Worm (Caenorhabditis elegans) whole organism, late embryonic: ENCODE measurements around the gene pdfr-1.

Experiments used
- ceh-34 ChIP-seq: sonication (generic microtip); optimal IDR thresholded peaks from 2 replicates; lab custom pipeline; 2016; ENCODE audit warnings: mild to moderate bottlenecking, missing genetic modification characterization, missing compliant biosample characterization
- ceh-6 ChIP-seq: fragments of 200-800 bp; sonication (Bioruptor generic); optimal IDR thresholded peaks from 2 replicates; lab custom pipeline; 2018; ENCODE audit warnings: mild to moderate bottlenecking, missing genetic modification characterization, missing compliant biosample characterization
- fkh-10 ChIP-seq: fragments of 150-350 bp; optimal IDR thresholded peaks from 2 replicates; lab custom pipeline; 2014; ENCODE audit warnings: missing biosample characterization, missing genetic modification reagents, missing genetic modification characterization
- nfya-1 ChIP-seq: sonication (generic microtip); optimal IDR thresholded peaks from 2 replicates; lab custom pipeline; 2017; ENCODE audit warnings: missing genetic modification characterization, mild to moderate bottlenecking, missing compliant biosample characterization, antibody characterized with exemption, moderate library complexity
- nhr-11 ChIP-seq: fragments of 150-350 bp; optimal IDR thresholded peaks from 2 replicates; lab custom pipeline; 2014; ENCODE audit warnings: missing biosample characterization, missing genetic modification characterization
- nhr-232 ChIP-seq: sonication (generic microtip); optimal IDR thresholded peaks from 2 replicates; lab custom pipeline; 2016; ENCODE audit warnings: missing genetic modification characterization, missing compliant biosample characterization
- pag-3 ChIP-seq: sonication (generic microtip); optimal IDR thresholded peaks from 2 replicates; lab custom pipeline; 2016; ENCODE audit warnings: missing compliant biosample characterization, missing genetic modification characterization, borderline replicate concordance
- pqm-1 ChIP-seq: sonication (generic microtip); optimal IDR thresholded peaks from 2 replicates; lab custom pipeline; 2016; ENCODE audit warnings: missing genetic modification characterization, missing compliant biosample characterization
- ttx-3 ChIP-seq: sonication (generic microtip); optimal IDR thresholded peaks from 2 replicates; lab custom pipeline; 2016; ENCODE audit warnings: missing genetic modification reagents, missing genetic modification characterization, missing compliant biosample characterization
- zip-5 ChIP-seq: sonication (generic microtip); optimal IDR thresholded peaks from 2 replicates; lab custom pipeline; 2016; ENCODE audit warnings: missing genetic modification characterization, missing compliant biosample characterization

- TF ChIP-seq fkh-10 (GFP tag; lab: Kevin White, UChicago), result no peak
- TF ChIP-seq ceh-34, result no peak
- no peak for TF ChIP-seq ceh-6 (GFP tag; lab: Kevin White, UChicago)
- TF ChIP-seq pqm-1 (tag; lab: Kevin White, UChicago), result no peak
- no peak for TF ChIP-seq pag-3
- no peak for TF ChIP-seq ttx-3
- TF ChIP-seq zip-5 (tag; lab: Kevin White, UChicago), result no peak
- TF ChIP-seq nhr-232 (tag; lab: Kevin White, UChicago), result no peak
- no peak for TF ChIP-seq nhr-11
- TF ChIP-seq nfya-1 (tag; lab: Kevin White, UChicago), result no peak
Observed at ce11 chrIII:6594069-6594468, 57.8 kb downstream of the pdfr-1 start.
